Fruit fly (Drosophila melanogaster): ENCODE data around the gene NimA.

dm6 chr2L:13969876-13970275 is 12.5 kb downstream of the NimA start, which contains the start of the genes NimB4 and NimB5:
- TF ChIP-seq fru (GFP tag; optimal IDR thresholded peaks at IDR 0.05) (no peak), Dfd (GFP tag; optimal IDR thresholded peaks at IDR 0.05) (no peak), dmrt93B (GFP tag; optimal IDR thresholded peaks at IDR 0.05) (no peak), h (GFP tag; optimal IDR thresholded peaks at IDR 0.05) (no peak), GATAd (GFP tag; optimal IDR thresholded peaks at IDR 0.05) (no peak), rgr (GFP tag; optimal IDR thresholded peaks at IDR 0.05) (no peak)

Data from whole organism, wandering third instar larva.